Worm (Caenorhabditis elegans) whole organism, L1 larva: ENCODE results near the gene dsb-2.

Experiments
- ceh-82 ChIP-seq, 3 experiments: fragments of 150-350 bp in 1 of 3; sonication (generic microtip) in 2 of 3; optimal IDR thresholded peaks; 2 replicates each; lab custom pipeline; 2014 to 2017; ENCODE audit warnings: missing biosample characterization in 3 of 3, missing genetic modification characterization in 3 of 3
- hlh-17 ChIP-seq: fragments of 200-800 bp; sonication (Bioruptor generic); optimal IDR thresholded peaks from 2 replicates; lab custom pipeline; 2018; ENCODE audit warnings: missing genetic modification characterization, mild to moderate bottlenecking, missing compliant biosample characterization, moderate library complexity, borderline replicate concordance
- nhr-12 ChIP-seq: sonication (generic microtip); optimal IDR thresholded peaks from 2 replicates; lab custom pipeline; 2017; ENCODE audit warnings: missing biosample characterization, missing genetic modification characterization

ce11 chrII:14399595-14399994, 11.3 kb upstream of the dsb-2 start:
- TF ChIP-seq ceh-82 (tag; optimal IDR thresholded peaks at IDR 0.05; lab: Kevin White, UChicago) (peak; percentile 64 to 91 (median 69)), hlh-17 (GFP tag; lab: Kevin White, UChicago) (no peak), nhr-12 (tag; lab: Kevin White, UChicago) (no peak)
